Fruit fly (Drosophila melanogaster) Kc167 (cell line): ENCODE measurements around the gene inaE.

Experiments used
- Myc ChIP-seq: fragments of >200 bp; optimal IDR thresholded peaks from 2 replicates; lab custom pipeline; 2017; ENCODE audit warnings: missing external identifiers
- Sin3A ChIP-seq: fragments of >200 bp; optimal IDR thresholded peaks from 2 replicates; lab custom pipeline; 2018; ENCODE audit warnings: missing external identifiers
- h ChIP-seq: fragments of >200 bp; optimal IDR thresholded peaks from 3 replicates; lab custom pipeline; 2018; ENCODE audit warnings: missing external identifiers
- insv ChIP-seq: fragments of >200 bp; optimal IDR thresholded peaks from 3 replicates; lab custom pipeline; 2018; ENCODE audit warnings: missing external identifiers
- psq ChIP-seq: fragments of >200 bp; optimal IDR thresholded peaks from 2 replicates; lab custom pipeline; 2017; ENCODE audit warnings: missing external identifiers
- ttk ChIP-seq: sonication (Bioruptor generic); optimal IDR thresholded peaks from 2 replicates; lab custom pipeline; 2017; ENCODE audit warnings: missing external identifiers

Gene inaE

dm6 chrX:13748906-13749872 is 34.3 kb upstream of the inaE start:
- TF ChIP-seq ttk (lab: Kevin White, UChicago) (no peak), insv (no peak), psq (lab: Kevin White, UChicago) (no peak), Sin3A (lab: Kevin White, UChicago) (no peak), h (no peak), Myc (lab: Kevin White, UChicago) (no peak)

- TF ChIP-seq Myc (lab: Kevin White, UChicago), result no peak
- no peak for TF ChIP-seq psq (lab: Kevin White, UChicago)
- TF ChIP-seq ttk (lab: Kevin White, UChicago), result no peak
These were observed 33.7 kb upstream of the inaE start for dm6 chrX:13749873-13750241.

- TF ChIP-seq psq (lab: Kevin White, UChicago) (no peak), ttk (lab: Kevin White, UChicago) (no peak), Sin3A (lab: Kevin White, UChicago) (no peak), Myc (lab: Kevin White, UChicago) (no peak), h (no peak), insv (no peak)
These were observed 30.9 kb upstream of the inaE start for dm6 chrX:13752543-13753046.

- TF ChIP-seq psq (lab: Kevin White, UChicago) (peak; percentile 36), h (no peak), Sin3A (lab: Kevin White, UChicago) (no peak), Myc (lab: Kevin White, UChicago) (no peak), insv (no peak)
These were observed 30.3 kb upstream of the inaE start for dm6 chrX:13753101-13753758.

- TF ChIP-seq h (no peak), insv (no peak), Myc (lab: Kevin White, UChicago) (no peak), psq (lab: Kevin White, UChicago) (peak; percentile 55), ttk (lab: Kevin White, UChicago) (no peak)
These were observed 29.7 kb upstream of the inaE start for dm6 chrX:13753775-13754174.

- TF ChIP-seq insv (no peak), psq (lab: Kevin White, UChicago) (no peak), Sin3A (lab: Kevin White, UChicago) (no peak), Myc (lab: Kevin White, UChicago) (no peak), h (no peak), ttk (lab: Kevin White, UChicago) (no peak)
These were observed 29.0 kb upstream of the inaE start for dm6 chrX:13754476-13754875.

dm6 chrX:13755152-13755557 is 28.4 kb upstream of the inaE start, which contains the start of gene Pdcd4:
TSS of gene Pdcd4 (minus strand) at chrX:13755406.
- no peak for TF ChIP-seq ttk (lab: Kevin White, UChicago)
- TF ChIP-seq h, result no peak

- TF ChIP-seq h, result no peak
These were observed 26.7 kb upstream of the inaE start, which contains the start of the genes CG32625 and Rtc1 for dm6 chrX:13756776-13757312. TSS of gene CG32625 (minus strand) at chrX:13756826. TSS of gene Rtc1 (plus strand) at chrX:13757179.

- TF ChIP-seq insv (no peak), Myc (lab: Kevin White, UChicago) (no peak), Sin3A (lab: Kevin White, UChicago) (no peak), psq (lab: Kevin White, UChicago) (no peak)
These were observed 24.4 kb upstream of the inaE start, which contains the start of gene Yp3 for dm6 chrX:13758989-13759549. TSS of gene Yp3 (plus strand) at chrX:13759546.

- TF ChIP-seq Sin3A (lab: Kevin White, UChicago) (no peak), Myc (lab: Kevin White, UChicago) (no peak), ttk (lab: Kevin White, UChicago) (no peak)
These were observed 21.6 kb upstream of the inaE start for dm6 chrX:13761762-13762371.

- no peak for TF ChIP-seq Myc (lab: Kevin White, UChicago)
- no peak for TF ChIP-seq ttk (lab: Kevin White, UChicago)
- no peak for TF ChIP-seq insv
- TF ChIP-seq h, result no peak
- TF ChIP-seq psq (lab: Kevin White, UChicago), result no peak
- TF ChIP-seq Sin3A (lab: Kevin White, UChicago), result no peak
These were observed 21.1 kb upstream of the inaE start, which contains the start of gene rdgB for dm6 chrX:13762372-13762883. TSS of gene rdgB (plus strand) at chrX:13762752.
